Worm (Caenorhabditis elegans) whole organism, midembryonic: Measurements from ENCODE around the gene twk-45.

ENCODE experiments used
- T22C8.4 ChIP-seq: fragments of 200-800 bp; sonication (Bioruptor generic); IDR thresholded peaks from 2 replicates; pipeline ENCODE4 v1.3.6; 2022; ENCODE audit warnings: missing genetic modification characterization, missing compliant biosample characterization
- cog-1 ChIP-seq: sonication (generic microtip); optimal IDR thresholded peaks from 2 replicates; lab custom pipeline; 2016; ENCODE audit warnings: missing genetic modification characterization, missing compliant biosample characterization
- flt-1 ChIP-seq: fragments of 200-800 bp; sonication (Bioruptor generic); IDR thresholded peaks from 2 replicates; pipeline ENCODE4 v1.3.6; 2022; ENCODE audit warnings: missing genetic modification characterization, missing compliant biosample characterization
- klf-2 ChIP-seq: fragments of 200-800 bp; sonication (Bioruptor generic); conservative IDR thresholded peaks from 2 replicates; pipeline ENCODE4 v1.3.6; 2022; ENCODE audit warnings: missing genetic modification reagents, missing genetic modification characterization, missing compliant biosample characterization
- med-1 ChIP-seq: sonication (generic microtip); optimal IDR thresholded peaks from 2 replicates; lab custom pipeline; 2017; ENCODE audit warnings: missing genetic modification characterization, mild to moderate bottlenecking, missing compliant biosample characterization, antibody characterized with exemption, missing genetic modification reagents; ENCODE audit not compliant: insufficient read depth
- ref-1 ChIP-seq: fragments of 200-800 bp; sonication (Bioruptor generic); conservative IDR thresholded peaks from 2 replicates; pipeline ENCODE4 v1.3.6; 2022; ENCODE audit warnings: missing genetic modification reagents, missing genetic modification characterization, missing compliant biosample characterization
- tab-1 ChIP-seq: fragments of 200-800 bp; sonication (Bioruptor generic); IDR thresholded peaks from 2 replicates; pipeline ENCODE4 v1.3.6; 2022; ENCODE audit warnings: missing genetic modification characterization, missing compliant biosample characterization
- ztf-23 ChIP-seq: fragments of 200-800 bp; sonication (Bioruptor generic); IDR thresholded peaks from 2 replicates; pipeline ENCODE4 v1.3.6; 2022; ENCODE audit warnings: missing genetic modification reagents, missing genetic modification characterization, missing compliant biosample characterization

DNA sequence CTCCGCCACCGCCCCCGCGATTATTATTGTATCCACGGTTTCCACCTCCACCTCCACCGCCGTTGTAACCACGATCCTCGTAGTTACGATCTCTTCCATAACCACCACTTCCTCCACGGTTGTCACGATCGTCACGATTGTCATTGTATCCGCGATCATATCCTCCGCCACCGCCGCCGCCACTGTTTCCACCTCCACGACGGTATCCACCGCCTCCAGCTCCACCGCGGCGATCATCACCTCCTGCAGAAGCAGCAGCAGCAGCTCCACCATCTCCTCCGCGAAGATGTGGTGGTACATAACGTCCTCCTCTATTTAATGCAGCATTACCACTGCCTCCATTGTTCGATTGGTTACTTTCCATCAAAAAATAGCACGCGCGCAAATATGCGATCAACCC, 23.0 kb downstream of the twk-45 start, which contains the start of gene laf-1:
- TF ChIP-seq flt-1 (GFP tag; lab: Robert Waterston, UW) (no peak), tab-1 (GFP tag; lab: Robert Waterston, UW) (no peak), ztf-23 (GFP tag; lab: Robert Waterston, UW) (no peak), med-1 (GFP tag; lab: Kevin White, UChicago) (no peak), ref-1 (GFP tag; lab: Robert Waterston, UW) (no peak), T22C8.4 (no peak), klf-2 (GFP tag; lab: Robert Waterston, UW) (no peak), cog-1 (tag; lab: Kevin White, UChicago) (no peak)
